Worm (Caenorhabditis elegans) whole organism, late embryonic: ENCODE data around the gene nog-1.

Experiments used
- C38D4.7 ChIP-seq: fragments of 200-800 bp; sonication (Bioruptor generic); optimal IDR thresholded peaks from 2 replicates; lab custom pipeline; 2018; ENCODE audit warnings: mild to moderate bottlenecking, missing genetic modification characterization, moderate library complexity, missing compliant biosample characterization
- K02D7.2 ChIP-seq: sonication (generic microtip); optimal IDR thresholded peaks from 2 replicates; lab custom pipeline; 2017; ENCODE audit warnings: mild to moderate bottlenecking, missing genetic modification characterization, missing compliant biosample characterization
- K09A11.1 ChIP-seq: sonication (generic microtip); optimal IDR thresholded peaks from 2 replicates; lab custom pipeline; 2017; ENCODE audit warnings: antibody characterized with exemption, mild to moderate bottlenecking, missing genetic modification characterization, missing compliant biosample characterization; ENCODE audit not compliant: insufficient read depth
- T23F11.4 ChIP-seq: fragments of 200-800 bp; sonication (Bioruptor generic); optimal IDR thresholded peaks from 2 replicates; lab custom pipeline; 2018; ENCODE audit warnings: mild to moderate bottlenecking, missing genetic modification characterization, missing compliant biosample characterization
- Y22D7AL.16 ChIP-seq: sonication (generic microtip); optimal IDR thresholded peaks from 2 replicates; lab custom pipeline; 2016; ENCODE audit warnings: missing genetic modification characterization, missing compliant biosample characterization
- ahr-1 ChIP-seq: sonication (generic microtip); optimal IDR thresholded peaks from 2 replicates; lab custom pipeline; 2016; ENCODE audit warnings: missing genetic modification characterization, missing compliant biosample characterization
- ama-1 ChIP-seq: fragments of 150-350 bp; optimal IDR thresholded peaks from 2 replicates; lab custom pipeline; 2014
- ceh-18 ChIP-seq: sonication (generic microtip); optimal IDR thresholded peaks from 2 replicates; lab custom pipeline; 2016; ENCODE audit warnings: missing genetic modification characterization, missing compliant biosample characterization
- ceh-19 ChIP-seq: fragments of 200-800 bp; sonication (Bioruptor generic); optimal IDR thresholded peaks from 2 replicates; lab custom pipeline; 2018; ENCODE audit warnings: mild to moderate bottlenecking, missing genetic modification characterization, missing compliant biosample characterization
- ceh-2 ChIP-seq: sonication (generic microtip); optimal IDR thresholded peaks from 2 replicates; lab custom pipeline; 2016; ENCODE audit warnings: missing genotype, missing genetic modification characterization, missing compliant biosample characterization
- ceh-24 ChIP-seq: sonication (generic microtip); optimal IDR thresholded peaks from 2 replicates; lab custom pipeline; 2016; ENCODE audit warnings: mild to moderate bottlenecking, missing genetic modification characterization, missing compliant biosample characterization
- ceh-30 ChIP-seq: fragments of 150-350 bp; optimal IDR thresholded peaks from 2 replicates; lab custom pipeline; 2014; ENCODE audit warnings: missing biosample characterization, missing genetic modification characterization
- ceh-31 ChIP-seq: sonication (generic microtip); optimal IDR thresholded peaks from 2 replicates; lab custom pipeline; 2016; ENCODE audit warnings: missing genetic modification characterization, missing compliant biosample characterization
- ceh-45 ChIP-seq: fragments of 200-800 bp; sonication (Bioruptor generic); IDR thresholded peaks from 2 replicates; pipeline ENCODE4 v1.3.6; 2022; ENCODE audit warnings: missing genetic modification reagents, missing genetic modification characterization, missing compliant biosample characterization
- ceh-6 ChIP-seq: fragments of 200-800 bp; sonication (Bioruptor generic); optimal IDR thresholded peaks from 2 replicates; lab custom pipeline; 2018; ENCODE audit warnings: mild to moderate bottlenecking, missing genetic modification characterization, missing compliant biosample characterization
- ceh-9 ChIP-seq: sonication (generic microtip); optimal IDR thresholded peaks from 2 replicates; lab custom pipeline; 2016; ENCODE audit warnings: mild to moderate bottlenecking, missing genetic modification characterization, inconsistent platforms, missing compliant biosample characterization
- che-1 ChIP-seq: sonication (generic microtip); optimal IDR thresholded peaks from 2 replicates; lab custom pipeline; 2016; ENCODE audit warnings: mild to moderate bottlenecking, missing genetic modification characterization, missing compliant biosample characterization
- dmd-4 ChIP-seq: sonication (generic microtip); optimal IDR thresholded peaks from 2 replicates; lab custom pipeline; 2016; ENCODE audit warnings: borderline replicate concordance, missing genetic modification characterization, missing compliant biosample characterization
- dve-1 ChIP-seq: sonication (generic microtip); optimal IDR thresholded peaks from 2 replicates; lab custom pipeline; 2017; ENCODE audit warnings: antibody characterized with exemption, mild to moderate bottlenecking, missing genetic modification characterization, missing compliant biosample characterization
- elt-4 ChIP-seq: sonication (generic microtip); optimal IDR thresholded peaks from 2 replicates; lab custom pipeline; 2016; ENCODE audit warnings: missing genetic modification characterization, missing compliant biosample characterization
- ets-4 ChIP-seq: sonication (generic microtip); optimal IDR thresholded peaks from 2 replicates; lab custom pipeline; 2016; ENCODE audit warnings: missing genetic modification characterization, missing compliant biosample characterization
- eyg-1 ChIP-seq: sonication (generic microtip); optimal IDR thresholded peaks from 2 replicates; lab custom pipeline; 2016; ENCODE audit warnings: missing genotype, missing genetic modification characterization, missing compliant biosample characterization
- fax-1 ChIP-seq: sonication (generic microtip); optimal IDR thresholded peaks from 2 replicates; lab custom pipeline; 2016; ENCODE audit warnings: missing genotype, missing genetic modification characterization, missing compliant biosample characterization
- fkh-10 ChIP-seq: fragments of 150-350 bp; optimal IDR thresholded peaks from 2 replicates; lab custom pipeline; 2014; ENCODE audit warnings: missing biosample characterization, missing genetic modification reagents, missing genetic modification characterization
- hlh-13 ChIP-seq: fragments of 200-800 bp; sonication (Bioruptor generic); optimal IDR thresholded peaks from 2 replicates; lab custom pipeline; 2018; ENCODE audit warnings: mild to moderate bottlenecking, missing genetic modification characterization, missing compliant biosample characterization
- hlh-15 ChIP-seq: sonication (generic microtip); optimal IDR thresholded peaks from 2 replicates; lab custom pipeline; 2016; ENCODE audit warnings: missing genetic modification characterization, missing compliant biosample characterization
- hlh-6 ChIP-seq: sonication (generic microtip); optimal IDR thresholded peaks from 2 replicates; lab custom pipeline; 2016; ENCODE audit warnings: missing genotype, missing genetic modification characterization, missing compliant biosample characterization
- hlh-8 ChIP-seq: sonication (generic microtip); optimal IDR thresholded peaks from 2 replicates; lab custom pipeline; 2016; ENCODE audit warnings: missing genotype, missing genetic modification characterization, missing compliant biosample characterization
- lim-6 ChIP-seq: sonication (generic microtip); optimal IDR thresholded peaks from 2 replicates; lab custom pipeline; 2016; ENCODE audit warnings: missing genetic modification characterization, missing compliant biosample characterization
- madf-2 ChIP-seq: sonication (generic microtip); optimal IDR thresholded peaks from 2 replicates; lab custom pipeline; 2017; ENCODE audit warnings: missing genetic modification characterization, missing compliant biosample characterization
- mec-3 ChIP-seq: sonication (generic microtip); optimal IDR thresholded peaks from 2 replicates; lab custom pipeline; 2016; ENCODE audit warnings: borderline replicate concordance, missing genetic modification characterization, missing compliant biosample characterization
- nhr-11 ChIP-seq: fragments of 150-350 bp; optimal IDR thresholded peaks from 2 replicates; lab custom pipeline; 2014; ENCODE audit warnings: missing biosample characterization, missing genetic modification characterization
- nhr-232 ChIP-seq: sonication (generic microtip); optimal IDR thresholded peaks from 2 replicates; lab custom pipeline; 2016; ENCODE audit warnings: missing genetic modification characterization, missing compliant biosample characterization
- npax-4 ChIP-seq: sonication (generic microtip); optimal IDR thresholded peaks from 2 replicates; lab custom pipeline; 2016; ENCODE audit warnings: missing genetic modification characterization, missing compliant biosample characterization
- odd-2 ChIP-seq: sonication (generic microtip); optimal IDR thresholded peaks from 2 replicates; lab custom pipeline; 2017; ENCODE audit warnings: antibody characterized with exemption, mild to moderate bottlenecking, missing genetic modification characterization, missing compliant biosample characterization
- pag-3 ChIP-seq: sonication (generic microtip); optimal IDR thresholded peaks from 2 replicates; lab custom pipeline; 2016; ENCODE audit warnings: missing compliant biosample characterization, missing genetic modification characterization, borderline replicate concordance
- pat-9 ChIP-seq: fragments of 200-800 bp; sonication (Bioruptor generic); optimal IDR thresholded peaks from 2 replicates; lab custom pipeline; 2018; ENCODE audit warnings: mild to moderate bottlenecking, missing genetic modification characterization, moderate library complexity, missing compliant biosample characterization
- pax-1 ChIP-seq: fragments of 150-350 bp; optimal IDR thresholded peaks from 2 replicates; lab custom pipeline; 2014; ENCODE audit warnings: missing biosample characterization, missing genetic modification characterization
- ref-2 ChIP-seq: sonication (generic microtip); optimal IDR thresholded peaks from 2 replicates; lab custom pipeline; 2016; ENCODE audit warnings: missing genetic modification characterization, missing compliant biosample characterization
- sdc-2 ChIP-seq: sonication (generic microtip); optimal IDR thresholded peaks from 2 replicates; lab custom pipeline; 2016; ENCODE audit warnings: missing genotype, missing genetic modification characterization, missing compliant biosample characterization
- sox-2 ChIP-seq: fragments of 200-800 bp; sonication (Bioruptor generic); IDR thresholded peaks from 2 replicates; pipeline ENCODE4 v1.3.6; 2022; ENCODE audit warnings: missing genetic modification reagents, missing genetic modification characterization, missing compliant biosample characterization
- sox-4 ChIP-seq: sonication (generic microtip); optimal IDR thresholded peaks from 2 replicates; lab custom pipeline; 2017; ENCODE audit warnings: mild to moderate bottlenecking, missing genetic modification characterization, inconsistent platforms, missing compliant biosample characterization
- syd-9 ChIP-seq: sonication (generic microtip); optimal IDR thresholded peaks from 2 replicates; lab custom pipeline; 2016; ENCODE audit warnings: mild to moderate bottlenecking, missing genetic modification characterization, moderate library complexity, missing compliant biosample characterization
- tbx-2 ChIP-seq: sonication (generic microtip); optimal IDR thresholded peaks from 2 replicates; lab custom pipeline; 2016; ENCODE audit warnings: missing genetic modification characterization, missing compliant biosample characterization
- ttx-3 ChIP-seq: sonication (generic microtip); optimal IDR thresholded peaks from 2 replicates; lab custom pipeline; 2016; ENCODE audit warnings: missing genetic modification reagents, missing genetic modification characterization, missing compliant biosample characterization
- unc-42 ChIP-seq: sonication (generic microtip); optimal IDR thresholded peaks from 2 replicates; lab custom pipeline; 2016; ENCODE audit warnings: missing genotype, missing genetic modification characterization, missing compliant biosample characterization
- unc-55 ChIP-seq: sonication (generic microtip); optimal IDR thresholded peaks from 2 replicates; lab custom pipeline; 2017; ENCODE audit warnings: missing biosample characterization, missing genetic modification reagents, missing genetic modification characterization
- zip-5 ChIP-seq: sonication (generic microtip); optimal IDR thresholded peaks from 2 replicates; lab custom pipeline; 2016; ENCODE audit warnings: missing genetic modification characterization, missing compliant biosample characterization
- ztf-16 ChIP-seq: sonication (generic microtip); optimal IDR thresholded peaks from 2 replicates; lab custom pipeline; 2017; ENCODE audit warnings: missing genetic modification characterization, missing compliant biosample characterization

Gene nog-1

DNA sequence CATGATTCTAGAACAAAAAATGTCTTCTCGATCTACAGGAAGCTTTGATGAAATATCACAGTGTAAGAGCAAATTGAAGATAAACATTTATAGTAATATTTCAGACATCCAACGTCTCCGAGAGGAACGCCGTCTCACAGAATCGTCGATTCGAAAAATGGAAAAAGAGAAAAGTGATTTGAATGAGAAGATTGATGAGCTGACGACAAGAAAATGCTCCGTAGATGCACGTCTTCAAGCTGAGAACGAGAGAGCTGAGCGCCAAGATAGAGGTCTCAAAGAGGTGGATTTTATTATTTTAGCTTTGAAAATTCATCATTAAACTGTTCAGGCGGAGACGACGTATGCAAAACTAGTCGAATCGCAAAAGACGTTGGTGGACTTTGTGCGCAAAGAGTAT, 5.6 kb upstream of the nog-1 start, which contains the start of gene ssna-1:
TSS of gene ssna-1 (plus strand) at position 12 of the 400 bp plus-strand sequence.
- TF ChIP-seq eyg-1 (no peak), ceh-24 (tag; lab: Kevin White, UChicago) (no peak), zip-5 (tag; lab: Kevin White, UChicago) (no peak), nhr-232 (tag; lab: Kevin White, UChicago) (no peak), syd-9 (no peak), elt-4 (tag; lab: Kevin White, UChicago) (no peak), C38D4.7 (GFP tag; lab: Kevin White, UChicago) (no peak), dve-1 (tag; lab: Kevin White, UChicago) (no peak)

DNA sequence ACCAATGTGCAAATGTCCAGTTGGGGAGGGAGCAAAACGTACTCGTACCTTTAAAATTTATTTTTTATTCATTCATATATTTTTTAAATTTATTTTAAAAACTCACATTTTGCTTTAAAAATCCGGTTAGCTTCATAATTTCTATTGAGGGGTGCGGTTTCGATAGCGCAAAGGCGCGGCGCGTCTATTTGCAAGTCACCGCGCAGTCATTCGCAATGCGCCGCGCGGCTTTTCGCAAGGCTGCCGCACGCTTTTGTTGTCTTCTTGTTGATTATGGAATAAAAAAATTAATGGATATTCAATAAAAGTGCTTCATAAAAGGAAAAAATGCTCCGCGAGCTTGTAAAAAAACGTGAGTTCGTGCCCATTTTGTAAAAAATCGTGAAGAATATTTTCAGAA, 3.4 kb upstream of the nog-1 start, which contains the start of the genes ears-2 and uncp-18:
TSS of gene ears-2 (minus strand) at position 190 of the 400 bp plus-strand sequence.
TSS of gene uncp-18 (plus strand) at position 282 of the 400 bp plus-strand sequence.
- TF ChIP-seq dve-1 (tag; lab: Kevin White, UChicago) (peak; percentile 58), C38D4.7 (GFP tag; lab: Kevin White, UChicago) (peak; percentile 95), sox-2 (GFP tag; lab: Robert Waterston, UW) (peak; percentile 94), tbx-2 (tag; lab: Kevin White, UChicago) (peak; percentile 100), K02D7.2 (tag; lab: Kevin White, UChicago) (peak; percentile 98), eyg-1 (peak; percentile 98), ahr-1 (tag; lab: Kevin White, UChicago) (peak; percentile 99), mec-3 (peak; percentile 93), zip-5 (tag; lab: Kevin White, UChicago) (peak; percentile 97), unc-42 (tag; lab: Kevin White, UChicago) (peak; percentile 93), K09A11.1 (tag; lab: Kevin White, UChicago) (peak; percentile 97), sox-4 (peak; percentile 98), pag-3 (tag; lab: Kevin White, UChicago) (peak; percentile 95), ztf-16 (tag; lab: Kevin White, UChicago) (peak; percentile 99), hlh-8 (tag; lab: Kevin White, UChicago) (peak; percentile 99), ceh-45 (peak; percentile 98), ceh-24 (tag; lab: Kevin White, UChicago) (peak; percentile 95), hlh-6 (tag; lab: Kevin White, UChicago) (peak; percentile 92), fax-1 (peak; percentile 99), elt-4 (tag; lab: Kevin White, UChicago) (peak; percentile 60), ceh-31 (peak; percentile 100), ceh-19 (GFP tag; lab: Kevin White, UChicago) (peak; percentile 98), Y22D7AL.16 (tag; lab: Kevin White, UChicago) (peak; percentile 97), hlh-15 (peak; percentile 99), nhr-232 (tag; lab: Kevin White, UChicago) (peak; percentile 83), ref-2 (tag; lab: Kevin White, UChicago) (peak; percentile 99), nhr-11 (tag; lab: Kevin White, UChicago) (peak; percentile 2), ama-1 (lab: Kevin White, UChicago) (no peak), che-1 (tag; lab: Kevin White, UChicago) (peak; percentile 92), lim-6 (tag; lab: Kevin White, UChicago) (peak; percentile 99), fkh-10 (peak; percentile 89), madf-2 (tag; lab: Kevin White, UChicago) (peak; percentile 96), ets-4 (tag; lab: Kevin White, UChicago) (peak; percentile 98), dmd-4 (tag; lab: Kevin White, UChicago) (peak; percentile 98), odd-2 (tag; lab: Kevin White, UChicago) (peak; percentile 88), ceh-30 (tag; lab: Kevin White, UChicago) (peak; percentile 69), ttx-3 (tag; lab: Kevin White, UChicago) (peak; percentile 98), pax-1 (peak; percentile 58), syd-9 (peak; percentile 93), ceh-18 (tag; lab: Kevin White, UChicago) (peak; percentile 93), ceh-6 (GFP tag; lab: Kevin White, UChicago) (peak; percentile 91), pat-9 (tag; lab: Kevin White, UChicago) (peak; percentile 99), T23F11.4 (GFP tag; lab: Kevin White, UChicago) (peak; percentile 95), ceh-9 (tag; lab: Kevin White, UChicago) (peak; percentile 68), unc-55 (GFP tag; lab: Kevin White, UChicago) (no peak), ceh-2 (tag; lab: Kevin White, UChicago) (peak; percentile 99), hlh-13 (peak; percentile 97), sdc-2 (peak; percentile 84), npax-4 (tag; lab: Kevin White, UChicago) (peak; percentile 96)
